Worm (Caenorhabditis elegans) whole organism, L4 larva: ENCODE measurements around the gene R13A5.15.
A peak's percentile ranks its signal among the peaks of the same experiment; 100 is the strongest.

ENCODE experiments used
- F26F4.8 ChIP-seq: fragments of 200-800 bp; sonication (Bioruptor generic); conservative IDR thresholded peaks from 2 replicates; pipeline ENCODE4 v1.3.6; 2022; ENCODE audit warnings: missing genetic modification characterization, missing compliant biosample characterization
- F44E2.7 ChIP-seq: fragments of 200-800 bp; sonication (Bioruptor generic); IDR thresholded peaks from 2 replicates; pipeline ENCODE4 v2.1.2; 2022; ENCODE audit warnings: missing genetic modification characterization, missing compliant biosample characterization
- T26A8.4 ChIP-seq: fragments of 200-800 bp; sonication (Bioruptor generic); IDR thresholded peaks from 2 replicates; pipeline ENCODE4 v1.3.6; 2022; ENCODE audit warnings: missing genetic modification characterization, missing compliant biosample characterization
- Y75B8A.6 ChIP-seq: fragments of 200-800 bp; sonication (Bioruptor generic); IDR thresholded peaks from 2 replicates; pipeline ENCODE4 v1.3.6; 2022; ENCODE audit warnings: missing genetic modification reagents, missing genetic modification characterization, missing compliant biosample characterization
- ZK546.5 ChIP-seq, 2 experiments: sonication (generic microtip); optimal IDR thresholded peaks; 2 replicates each; lab custom pipeline; 2017; ENCODE audit warnings: missing biosample characterization in 2 of 2, missing genetic modification characterization in 2 of 2
- aha-1 ChIP-seq: fragments of 150-350 bp; peaks from one replicate; lab custom pipeline; 2014; ENCODE audit warnings: missing biosample characterization, missing genetic modification characterization
- ceh-20 ChIP-seq: fragments of 200-800 bp; sonication (Bioruptor generic); IDR thresholded peaks from 2 replicates; pipeline ENCODE4 v1.3.6; 2022; ENCODE audit warnings: missing genetic modification reagents, missing genetic modification characterization, missing compliant biosample characterization
- ceh-28 ChIP-seq: fragments of 150-350 bp; optimal IDR thresholded peaks from 2 replicates; lab custom pipeline; 2014; ENCODE audit warnings: missing biosample characterization, missing genetic modification reagents, missing genetic modification characterization
- ceh-32 ChIP-seq: sonication (generic microtip); optimal IDR thresholded peaks from 2 replicates; lab custom pipeline; 2016; ENCODE audit warnings: mild to moderate bottlenecking, missing genetic modification characterization, missing compliant biosample characterization; ENCODE audit not compliant: poor library complexity
- ceh-82 ChIP-seq: sonication (generic microtip); optimal IDR thresholded peaks from 2 replicates; lab custom pipeline; 2017; ENCODE audit warnings: missing biosample characterization, missing genetic modification characterization
- daf-16 ChIP-seq, 3 experiments: sonication (generic microtip); optimal IDR thresholded peaks; 2 replicates each; lab custom pipeline; 2016 to 2017; ENCODE audit warnings: missing genetic modification characterization in 3 of 3, missing genetic modification reagents in 3 of 3, mild to moderate bottlenecking in 2 of 3, missing compliant biosample characterization in 2 of 3, missing biosample characterization in 1 of 3, moderate library complexity in 1 of 3
- daf-19 ChIP-seq: fragments of 200-800 bp; sonication (Bioruptor generic); conservative IDR thresholded peaks from 2 replicates; pipeline ENCODE4 v1.3.6; 2022; ENCODE audit warnings: missing genetic modification characterization, missing compliant biosample characterization
- dmd-8 ChIP-seq: fragments of 200-800 bp; sonication (Bioruptor generic); IDR thresholded peaks from 2 replicates; pipeline ENCODE4 v1.3.6; 2022; ENCODE audit warnings: missing genetic modification characterization, missing compliant biosample characterization
- dmd-9 ChIP-seq: fragments of 200-800 bp; sonication (Bioruptor generic); IDR thresholded peaks from 2 replicates; pipeline ENCODE4 v1.3.6; 2022; ENCODE audit warnings: missing genetic modification reagents, missing genetic modification characterization, missing compliant biosample characterization
- dve-1 ChIP-seq: sonication (generic microtip); optimal IDR thresholded peaks from 2 replicates; lab custom pipeline; 2017; ENCODE audit warnings: antibody characterized with exemption, mild to moderate bottlenecking, missing genetic modification characterization, missing compliant biosample characterization; ENCODE audit not compliant: insufficient read depth
- gei-8 ChIP-seq: fragments of 200-800 bp; sonication (Bioruptor generic); optimal IDR thresholded peaks from 2 replicates; lab custom pipeline; 2018; ENCODE audit warnings: mild to moderate bottlenecking, missing genetic modification characterization, missing compliant biosample characterization
- hif-1 ChIP-seq, 2 experiments: sonication (generic microtip); optimal IDR thresholded peaks; 2 replicates each; lab custom pipeline; 2016 to 2017; ENCODE audit warnings: missing compliant biosample characterization in 2 of 2, missing genetic modification characterization in 2 of 2, missing genetic modification reagents in 2 of 2, missing genotype in 2 of 2, mild to moderate bottlenecking in 1 of 2
- hlh-11 ChIP-seq: fragments of 200-800 bp; sonication (Bioruptor generic); optimal IDR thresholded peaks from 2 replicates; lab custom pipeline; 2018; ENCODE audit warnings: mild to moderate bottlenecking, missing genetic modification characterization, missing compliant biosample characterization
- hlh-30 ChIP-seq: sonication (generic microtip); optimal IDR thresholded peaks from 2 replicates; lab custom pipeline; 2017; ENCODE audit warnings: antibody characterized with exemption, mild to moderate bottlenecking, missing genetic modification characterization, missing compliant biosample characterization; ENCODE audit not compliant: insufficient read depth
- lin-39 ChIP-seq: fragments of 150-350 bp; optimal IDR thresholded peaks from 2 replicates; lab custom pipeline; 2014; ENCODE audit warnings: missing biosample characterization, missing genetic modification reagents, missing genetic modification characterization
- lir-3 ChIP-seq: sonication (generic microtip); optimal IDR thresholded peaks from 2 replicates; lab custom pipeline; 2016; ENCODE audit warnings: mild to moderate bottlenecking, missing genetic modification characterization, missing compliant biosample characterization
- lsy-2 ChIP-seq, 2 experiments: fragments of 150-350 bp in 1 of 2; sonication (generic microtip) in 1 of 2; optimal IDR thresholded peaks; 2 replicates each; lab custom pipeline; 2014 to 2017; ENCODE audit warnings: missing biosample characterization in 2 of 2, missing genetic modification characterization in 2 of 2
- mdl-1 ChIP-seq, 2 experiments: fragments of 150-350 bp in 1 of 2; sonication (generic microtip) in 1 of 2; optimal IDR thresholded peaks; 2 replicates each; lab custom pipeline; 2014 to 2017; ENCODE audit warnings: missing biosample characterization in 2 of 2, missing genetic modification characterization in 2 of 2
- mdt-29 ChIP-seq: fragments of 200-800 bp; sonication (Bioruptor generic); IDR thresholded peaks from 2 replicates; pipeline ENCODE4 v1.3.6; 2022; ENCODE audit warnings: missing genetic modification reagents, missing genetic modification characterization, missing compliant biosample characterization
- nhr-11 ChIP-seq: fragments of 150-350 bp; optimal IDR thresholded peaks from 2 replicates; lab custom pipeline; 2014; ENCODE audit warnings: missing biosample characterization, missing genetic modification characterization
- nhr-28 ChIP-seq: fragments of 150-350 bp; optimal IDR thresholded peaks from 2 replicates; lab custom pipeline; 2014; ENCODE audit warnings: missing biosample characterization, missing genetic modification characterization
- pha-4 ChIP-seq, 2 experiments: fragments of 150-350 bp in 1 of 2; fragments of 200-800 bp in 1 of 2; sonication (Bioruptor generic) in 1 of 2; IDR thresholded peaks in 1 of 2; optimal IDR thresholded peaks in 1 of 2; 2 replicates each; pipeline versions ENCODE4 v1.3.6 to Lab custom; 2014 to 2022; ENCODE audit warnings: missing genetic modification characterization in 2 of 2, missing genetic modification reagents in 2 of 2, missing biosample characterization in 1 of 2, missing compliant biosample characterization in 1 of 2
- snpc-1.2 ChIP-seq: fragments of 200-800 bp; sonication (Bioruptor generic); IDR thresholded peaks from 2 replicates; pipeline ENCODE4 v1.3.6; 2022; ENCODE audit warnings: missing genetic modification reagents, missing genetic modification characterization, missing compliant biosample characterization
- unc-130 ChIP-seq: sonication (generic microtip); optimal IDR thresholded peaks from 2 replicates; lab custom pipeline; 2016; ENCODE audit warnings: missing genetic modification reagents, missing genetic modification characterization, missing compliant biosample characterization
- unc-62 ChIP-seq, 3 experiments: fragments of 150-350 bp in 1 of 3; sonication (generic microtip); optimal IDR thresholded peaks in 2 of 3; peaks in 1 of 3; 1 replicate in 1 of 3; 2 replicates in 2 of 3; lab custom pipeline; 2014 to 2017; ENCODE audit warnings: missing biosample characterization in 3 of 3, missing genetic modification characterization in 3 of 3, missing genetic modification reagents in 3 of 3, missing genotype in 1 of 3
- vab-7 ChIP-seq: fragments of 200-800 bp; sonication (Bioruptor generic); IDR thresholded peaks from 2 replicates; pipeline ENCODE4 v1.3.6; 2022; ENCODE audit warnings: missing genetic modification reagents, missing genetic modification characterization, missing compliant biosample characterization
- zfp-3 ChIP-seq: fragments of 200-800 bp; sonication (Bioruptor generic); conservative IDR thresholded peaks from 2 replicates; pipeline ENCODE4 v1.3.6; 2022; ENCODE audit warnings: missing genetic modification reagents, missing genetic modification characterization, missing compliant biosample characterization
- zip-2 ChIP-seq: fragments of 150-350 bp; optimal IDR thresholded peaks from 2 replicates; lab custom pipeline; 2014; ENCODE audit warnings: missing biosample characterization, missing genetic modification characterization
- ztf-7 ChIP-seq: fragments of 150-350 bp; optimal IDR thresholded peaks from 2 replicates; lab custom pipeline; 2014; ENCODE audit warnings: missing biosample characterization, missing genetic modification characterization

R13A5.15 gene

DNA sequence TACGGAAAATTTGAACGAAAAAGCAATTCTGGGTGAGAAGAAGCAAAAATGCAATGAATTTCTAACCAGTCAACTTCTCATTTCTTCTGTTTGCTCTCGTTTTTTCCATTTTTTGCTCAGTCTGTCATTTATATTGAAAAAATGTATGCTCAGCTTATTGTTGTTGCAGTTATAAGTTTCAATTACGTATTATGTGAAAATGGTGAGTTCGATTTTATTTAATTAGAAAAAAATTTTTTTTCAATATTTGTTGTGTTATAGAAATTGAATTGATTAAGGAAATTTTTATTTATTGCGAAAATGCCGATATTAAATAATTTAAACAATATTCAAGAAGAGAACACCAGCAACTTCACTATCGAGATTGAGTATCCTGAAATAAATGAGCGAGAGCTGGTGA, 26.2 kb downstream of the R13A5.15 start, which contains the start of gene lgc-12:
lgc-12 (plus strand) TSS at position 301 of the 400 bp plus-strand sequence.
- TF ChIP-seq Y75B8A.6 (no peak), zfp-3 (no peak), lir-3 (tag; lab: Kevin White, UChicago) (no peak)

DNA sequence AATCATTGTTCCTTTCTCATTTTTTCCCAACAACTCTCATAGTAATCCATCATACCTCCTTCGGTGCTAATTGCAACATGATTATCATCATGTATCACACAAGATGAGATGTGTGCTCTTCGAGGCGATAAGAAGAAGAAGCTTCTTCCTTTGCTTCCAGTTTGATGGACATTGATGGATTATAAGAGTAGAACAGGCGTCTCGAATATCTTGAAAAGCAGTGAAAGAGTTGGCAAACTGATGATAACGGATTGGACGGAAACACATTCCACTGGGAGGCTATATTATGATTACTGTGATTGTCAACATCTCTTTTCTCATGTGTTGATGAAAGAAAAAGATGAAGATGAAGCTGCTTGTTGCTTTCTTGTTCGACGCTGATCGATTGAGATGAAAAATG, 28.2 kb downstream of the R13A5.15 start:
- TF ChIP-seq zfp-3 (no peak), unc-62 (GFP tag; optimal IDR thresholded peaks at IDR 0.05 in 1 of 2; lab: Kevin White, UChicago) (peak in 1 of 2 experiments; percentile 48), unc-62 (tag; optimal IDR thresholded peaks at IDR 0.05; lab: Kevin White, UChicago) (no peak), daf-16 (GFP tag; optimal IDR thresholded peaks at IDR 0.05; lab: Kevin White, UChicago) (peak in 1 of 2 experiments; percentile 77), daf-16 (tag; optimal IDR thresholded peaks at IDR 0.05; lab: Kevin White, UChicago) (no peak), dve-1 (tag; lab: Kevin White, UChicago) (no peak), lsy-2 (tag; optimal IDR thresholded peaks at IDR 0.05; lab: Kevin White, UChicago) (no peak), hlh-11 (tag; lab: Kevin White, UChicago) (peak; percentile 1)

DNA sequence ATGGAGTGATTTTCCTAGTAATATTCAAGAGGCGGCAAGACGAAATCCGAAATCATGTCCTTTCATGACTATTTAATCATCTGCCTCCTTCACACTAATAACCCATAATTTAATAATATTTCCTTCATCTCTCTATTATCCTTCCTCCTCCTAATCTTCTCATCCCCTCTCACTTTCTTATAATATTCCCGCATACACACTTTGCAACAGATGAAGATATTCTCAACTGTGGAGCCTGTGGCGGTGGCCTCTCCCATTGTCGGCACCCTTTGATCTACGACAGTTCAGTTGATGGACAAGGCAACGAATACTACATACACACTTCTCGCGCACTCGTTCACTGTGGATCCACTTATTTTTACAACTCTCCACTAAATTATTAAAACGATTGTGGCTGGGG, 29.5 kb downstream of the R13A5.15 start:
- TF ChIP-seq vab-7, result no peak
- TF ChIP-seq pha-4 (GFP tag; IDR thresholded peaks at IDR 0.05; lab: Robert Waterston, UW), result no peak
- TF ChIP-seq pha-4 (tag; optimal IDR thresholded peaks at IDR 0.05; lab: Kevin White, UChicago), result no peak
- no peak for TF ChIP-seq ceh-82 (tag; lab: Kevin White, UChicago)
- no peak for TF ChIP-seq daf-19 (GFP tag; lab: Robert Waterston, UW)
- TF ChIP-seq dmd-8 (GFP tag; lab: Robert Waterston, UW), result no peak
- no peak for TF ChIP-seq ceh-28 (tag; lab: Kevin White, UChicago)
- TF ChIP-seq F26F4.8 (GFP tag; lab: Robert Waterston, UW), result no peak
- no peak for TF ChIP-seq mdt-29 (GFP tag; lab: Robert Waterston, UW)
- TF ChIP-seq nhr-11 (tag; lab: Kevin White, UChicago), result no peak
- TF ChIP-seq, all 104 proteins: peak for 0

DNA sequence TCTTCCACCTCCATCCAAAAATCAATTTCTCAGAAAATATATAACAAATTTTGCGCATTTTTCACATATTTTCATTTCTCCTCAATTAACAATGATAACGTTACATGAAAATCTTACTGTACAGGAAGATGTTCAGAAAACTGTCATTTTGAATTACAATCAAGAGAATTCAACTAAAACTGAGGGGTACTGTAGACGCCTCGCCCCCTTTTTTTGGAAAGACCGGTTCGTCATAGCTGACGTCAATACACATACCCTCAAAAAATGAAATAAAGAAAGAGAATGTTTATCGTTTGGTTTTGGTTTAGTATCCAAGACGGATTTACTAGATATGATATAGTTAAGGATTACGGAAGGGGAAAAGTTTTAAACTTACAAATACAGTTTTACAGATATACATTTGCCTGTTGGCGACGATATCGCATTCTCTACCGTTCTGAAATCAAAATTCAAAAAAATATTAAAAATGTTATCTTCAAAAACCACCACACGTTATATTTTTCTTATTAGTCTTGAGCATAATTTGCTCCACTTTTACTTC, 30.1 kb downstream of the R13A5.15 start:
- TF ChIP-seq unc-62 (GFP tag; optimal IDR thresholded peaks at IDR 0.05 in 1 of 2; lab: Kevin White, UChicago) (peak in 1 of 2 experiments; percentile 94), unc-62 (tag; optimal IDR thresholded peaks at IDR 0.05; lab: Kevin White, UChicago) (no peak), ceh-20 (GFP tag; lab: Robert Waterston, UW) (0 out of 2 replicates have a peak, but pooled peaks have one; percentile 19), hif-1 (tag; optimal IDR thresholded peaks at IDR 0.05; lab: Kevin White, UChicago) (no peak), nhr-28 (tag; lab: Kevin White, UChicago) (peak; percentile 14), ceh-32 (tag; lab: Kevin White, UChicago) (no peak), lin-39 (tag; lab: Kevin White, UChicago) (no peak), lsy-2 (tag; optimal IDR thresholded peaks at IDR 0.05; lab: Kevin White, UChicago) (peak; percentile 29 to 66)

DNA sequence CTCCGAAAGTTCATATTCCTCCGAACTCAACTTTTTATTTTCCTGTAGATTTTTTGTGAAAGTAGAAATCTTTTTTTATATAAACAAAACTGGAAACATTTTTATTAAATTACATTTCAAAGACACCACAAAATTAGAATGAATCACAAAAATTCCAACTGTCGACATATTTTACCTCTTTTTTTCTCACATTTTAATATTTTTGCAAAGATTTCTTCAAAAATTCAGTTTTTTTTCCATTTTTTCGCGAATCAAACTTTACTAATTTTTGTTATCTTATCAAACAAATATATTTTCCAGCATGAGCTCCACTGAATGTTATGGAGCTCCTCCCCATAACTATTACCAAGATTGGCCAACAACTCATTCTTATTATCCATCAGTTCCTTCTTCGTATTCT, 32.8 kb downstream of the R13A5.15 start, which contains the start of gene ceh-13:
ceh-13 (plus strand) TSS at position 301 of the 400 bp plus-strand sequence.
- TF ChIP-seq snpc-1.2 (no peak), ztf-7 (no peak), Y75B8A.6 (no peak), T26A8.4 (GFP tag; lab: Robert Waterston, UW) (no peak), gei-8 (no peak), unc-130 (no peak), zip-2 (tag; lab: Kevin White, UChicago) (no peak)

DNA sequence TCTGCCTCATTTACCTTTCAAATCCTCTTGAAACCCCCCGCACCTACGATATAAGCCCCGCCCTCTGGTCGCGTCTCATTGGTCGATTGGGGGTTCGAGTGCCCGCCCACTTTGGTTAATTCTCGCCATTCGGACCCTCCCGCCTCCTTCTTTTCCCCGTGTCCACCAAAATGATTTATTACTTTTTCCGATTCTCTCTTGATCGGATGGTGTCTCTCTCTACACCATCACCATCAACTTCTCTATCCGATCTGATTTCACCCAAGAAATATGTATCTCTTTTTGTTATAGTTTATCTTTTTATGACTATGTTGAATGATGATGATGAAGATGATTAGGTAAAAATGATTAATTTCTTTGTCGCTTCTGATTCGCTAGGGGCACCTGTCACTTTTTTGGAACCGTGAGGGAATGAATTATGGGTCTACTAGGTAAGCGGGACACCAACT, 33.4 kb downstream of the R13A5.15 start:
- TF ChIP-seq aha-1 (tag; lab: Kevin White, UChicago) (peak; percentile 65), lsy-2 (tag; optimal IDR thresholded peaks at IDR 0.05; lab: Kevin White, UChicago) (peak in 1 of 2 experiments; percentile 48), F44E2.7 (GFP tag; lab: Robert Waterston, UW) (no peak), dmd-9 (no peak), ceh-32 (tag; lab: Kevin White, UChicago) (no peak), hlh-30 (tag; lab: Kevin White, UChicago) (no peak), unc-62 (GFP tag; optimal IDR thresholded peaks at IDR 0.05 in 1 of 2; lab: Kevin White, UChicago) (peak in 1 of 2 experiments; percentile 99), unc-62 (tag; optimal IDR thresholded peaks at IDR 0.05; lab: Kevin White, UChicago) (no peak), mdl-1 (tag; optimal IDR thresholded peaks at IDR 0.05; lab: Kevin White, UChicago) (peak in 1 of 2 experiments; percentile 2), ZK546.5 (tag; optimal IDR thresholded peaks at IDR 0.05; lab: Kevin White, UChicago) (no peak), ceh-82 (tag; lab: Kevin White, UChicago) (no peak), ceh-20 (GFP tag; lab: Robert Waterston, UW) (peak; percentile 81), dve-1 (tag; lab: Kevin White, UChicago) (no peak), hlh-11 (tag; lab: Kevin White, UChicago) (peak; percentile 8)
